Worm (Caenorhabditis elegans) whole organism, L2 larva: ENCODE measurements around the gene F52E10.2.

Experiments used
- C34F6.9 ChIP-seq: fragments of 150-350 bp; optimal IDR thresholded peaks from 2 replicates; lab custom pipeline; 2014; ENCODE audit warnings: missing biosample characterization, missing genetic modification characterization
- F13H6.1 ChIP-seq: sonication (generic microtip); optimal IDR thresholded peaks from 2 replicates; lab custom pipeline; 2016; ENCODE audit warnings: missing genetic modification characterization, missing compliant biosample characterization
- ZK546.5 ChIP-seq: sonication (generic microtip); optimal IDR thresholded peaks from 2 replicates; lab custom pipeline; 2017; ENCODE audit warnings: missing biosample characterization, missing genetic modification characterization
- alr-1 ChIP-seq: fragments of 150-350 bp; optimal IDR thresholded peaks from 2 replicates; lab custom pipeline; 2014; ENCODE audit warnings: missing biosample characterization, missing genetic modification characterization
- aly-2 ChIP-seq: fragments of 150-350 bp; optimal IDR thresholded peaks from 2 replicates; lab custom pipeline; 2014; ENCODE audit warnings: missing biosample characterization, missing genetic modification characterization
- ceh-16 ChIP-seq: fragments of 150-350 bp; optimal IDR thresholded peaks from 2 replicates; lab custom pipeline; 2014; ENCODE audit warnings: missing biosample characterization, missing genetic modification characterization
- crh-2 ChIP-seq: sonication (generic microtip); optimal IDR thresholded peaks from 2 replicates; lab custom pipeline; 2017; ENCODE audit warnings: missing biosample characterization, missing genetic modification characterization
- elt-1 ChIP-seq: fragments of 150-350 bp; optimal IDR thresholded peaks from 2 replicates; lab custom pipeline; 2014; ENCODE audit warnings: missing biosample characterization, missing genetic modification characterization
- elt-3 ChIP-seq: sonication (generic microtip); optimal IDR thresholded peaks from 2 replicates; lab custom pipeline; 2017; ENCODE audit warnings: missing biosample characterization, missing genetic modification characterization
- fos-1 ChIP-seq: fragments of 150-350 bp; optimal IDR thresholded peaks from 2 replicates; lab custom pipeline; 2014; ENCODE audit warnings: missing biosample characterization, missing genetic modification characterization
- gmeb-1 ChIP-seq: fragments of 150-350 bp; optimal IDR thresholded peaks from 2 replicates; lab custom pipeline; 2014; ENCODE audit warnings: missing biosample characterization, missing genetic modification characterization
- lin-11 ChIP-seq: fragments of 150-350 bp; sonication (generic microtip); optimal IDR thresholded peaks from 2 replicates; lab custom pipeline; 2014; ENCODE audit warnings: missing biosample characterization, missing genetic modification characterization, inconsistent platforms, mixed read lengths
- lin-13 ChIP-seq: fragments of 150-350 bp; optimal IDR thresholded peaks from 2 replicates; lab custom pipeline; 2014; ENCODE audit warnings: missing biosample characterization, missing genetic modification reagents, missing genetic modification characterization
- lin-39 ChIP-seq: fragments of 150-350 bp; optimal IDR thresholded peaks from 2 replicates; lab custom pipeline; 2014; ENCODE audit warnings: missing biosample characterization, missing genetic modification reagents, missing genetic modification characterization
- mab-5 ChIP-seq: fragments of 150-350 bp; optimal IDR thresholded peaks from 2 replicates; lab custom pipeline; 2014; ENCODE audit warnings: missing biosample characterization, missing genetic modification characterization
- mbf-1 ChIP-seq: sonication (generic microtip); optimal IDR thresholded peaks from 2 replicates; lab custom pipeline; 2017; ENCODE audit warnings: missing biosample characterization, missing genetic modification characterization
- nhr-10 ChIP-seq: sonication (generic microtip); optimal IDR thresholded peaks from 2 replicates; lab custom pipeline; 2017; ENCODE audit warnings: missing biosample characterization, missing genetic modification characterization
- nhr-11 ChIP-seq: fragments of 150-350 bp; optimal IDR thresholded peaks from 2 replicates; lab custom pipeline; 2014; ENCODE audit warnings: missing biosample characterization, missing genetic modification characterization
- nhr-129 ChIP-seq: fragments of 150-350 bp; optimal IDR thresholded peaks from 2 replicates; lab custom pipeline; 2014; ENCODE audit warnings: missing biosample characterization, missing genetic modification characterization
- nhr-21 ChIP-seq: fragments of 150-350 bp; optimal IDR thresholded peaks from 2 replicates; lab custom pipeline; 2014; ENCODE audit warnings: missing biosample characterization, missing genetic modification characterization
- nhr-23 ChIP-seq: fragments of 150-350 bp; optimal IDR thresholded peaks from 2 replicates; lab custom pipeline; 2014; ENCODE audit warnings: missing biosample characterization, missing genetic modification reagents, missing genetic modification characterization
- nhr-6 ChIP-seq: fragments of 150-350 bp; optimal IDR thresholded peaks from 2 replicates; lab custom pipeline; 2014; ENCODE audit warnings: missing biosample characterization, missing genetic modification characterization
- nhr-77 ChIP-seq: fragments of 150-350 bp; optimal IDR thresholded peaks from 2 replicates; lab custom pipeline; 2014; ENCODE audit warnings: missing biosample characterization, missing genetic modification characterization
- peb-1 ChIP-seq: fragments of 150-350 bp; optimal IDR thresholded peaks from 2 replicates; lab custom pipeline; 2014; ENCODE audit warnings: missing biosample characterization, missing genetic modification characterization
- skn-1 ChIP-seq: sonication (generic microtip); optimal IDR thresholded peaks from 2 replicates; lab custom pipeline; 2017; ENCODE audit warnings: missing biosample characterization, missing genetic modification characterization
- sma-3 ChIP-seq: sonication (generic microtip); optimal IDR thresholded peaks from 2 replicates; lab custom pipeline; 2016; ENCODE audit warnings: missing genetic modification reagents, missing genetic modification characterization, missing compliant biosample characterization
- sma-9 ChIP-seq, 2 experiments: fragments of 150-350 bp in 1 of 2; sonication (generic microtip) in 1 of 2; optimal IDR thresholded peaks; 2 replicates each; lab custom pipeline; 2014 to 2016; ENCODE audit warnings: missing genetic modification characterization in 2 of 2, mild to moderate bottlenecking in 1 of 2, missing biosample characterization in 1 of 2, missing compliant biosample characterization in 1 of 2, missing genetic modification reagents in 1 of 2, moderate library complexity in 1 of 2
- snpc-4 ChIP-seq: fragments of 150-350 bp; optimal IDR thresholded peaks from 2 replicates; lab custom pipeline; 2014; ENCODE audit warnings: missing biosample characterization, missing genetic modification characterization
- unc-55 ChIP-seq: fragments of 150-350 bp; sonication (generic microtip); optimal IDR thresholded peaks from 3 replicates; lab custom pipeline; 2014; ENCODE audit warnings: missing biosample characterization, missing genetic modification reagents, missing genetic modification characterization
- unc-62 ChIP-seq: fragments of 150-350 bp; optimal IDR thresholded peaks from 2 replicates; lab custom pipeline; 2014; ENCODE audit warnings: missing biosample characterization, missing genetic modification reagents, missing genetic modification characterization
- zag-1 ChIP-seq: fragments of 150-350 bp; optimal IDR thresholded peaks from 2 replicates; lab custom pipeline; 2014; ENCODE audit warnings: missing biosample characterization, missing genetic modification characterization
- ztf-11 ChIP-seq: sonication (generic microtip); optimal IDR thresholded peaks from 2 replicates; lab custom pipeline; 2017; ENCODE audit warnings: missing biosample characterization, missing genetic modification characterization
- ztf-4 ChIP-seq: fragments of 150-350 bp; optimal IDR thresholded peaks from 2 replicates; lab custom pipeline; 2014; ENCODE audit warnings: missing biosample characterization, missing genetic modification characterization

The F52E10.2 gene

ce11 chrX:16275255-16275813 lies 7.7 kb downstream of the F52E10.2 start, which contains the start of gene sdc-1 (continued):
- TF ChIP-seq F13H6.1 (peak; percentile 46), elt-3 (tag; lab: Kevin White, UChicago) (no peak), nhr-6 (tag; lab: Kevin White, UChicago) (no peak), ztf-4 (tag; lab: Kevin White, UChicago) (no peak), peb-1 (tag; lab: Kevin White, UChicago) (no peak), snpc-4 (tag; lab: Kevin White, UChicago) (no peak), aly-2 (no peak), alr-1 (tag; lab: Kevin White, UChicago) (no peak), ztf-11 (tag; lab: Kevin White, UChicago) (no peak), skn-1 (tag; lab: Kevin White, UChicago) (no peak), sma-3 (GFP tag; lab: Kevin White, UChicago) (no peak), elt-1 (tag; lab: Kevin White, UChicago) (no peak)

ce11 chrX:16271147-16271546 lies 11.9 kb downstream of the F52E10.2 start:
- no peak for TF ChIP-seq ZK546.5 (tag; lab: Kevin White, UChicago)
- no peak for TF ChIP-seq skn-1 (tag; lab: Kevin White, UChicago)
- peak; percentile 4 for TF ChIP-seq nhr-11 (tag; lab: Kevin White, UChicago)
- peak; percentile 43 for TF ChIP-seq sma-3 (GFP tag; lab: Kevin White, UChicago)
- TF ChIP-seq C34F6.9 (tag; lab: Kevin White, UChicago): peak; percentile 3
- TF ChIP-seq nhr-21 (tag; lab: Kevin White, UChicago): peak; percentile 4
- TF ChIP-seq peb-1 (tag; lab: Kevin White, UChicago): no peak
- TF ChIP-seq nhr-10: no peak
- peak; percentile 41 for TF ChIP-seq crh-2 (tag; lab: Kevin White, UChicago)
- TF ChIP-seq sma-9 (GFP tag; optimal IDR thresholded peaks at IDR 0.05; lab: Kevin White, UChicago): peak; percentile 61
- no peak for TF ChIP-seq sma-9 (tag; optimal IDR thresholded peaks at IDR 0.05; lab: Kevin White, UChicago)
- peak; percentile 28 for TF ChIP-seq lin-13
- peak; percentile 18 for TF ChIP-seq fos-1 (tag; lab: Kevin White, UChicago)
- TF ChIP-seq ztf-11 (tag; lab: Kevin White, UChicago): no peak
- TF ChIP-seq nhr-23 (tag; lab: Kevin White, UChicago): no peak
- TF ChIP-seq lin-39 (tag; lab: Kevin White, UChicago): no peak
- peak; percentile 49 for TF ChIP-seq unc-55 (GFP tag; lab: Kevin White, UChicago)
- peak; percentile 23 for TF ChIP-seq nhr-129 (tag; lab: Kevin White, UChicago)
- TF ChIP-seq mab-5 (tag; lab: Kevin White, UChicago): no peak
- peak; percentile 30 for TF ChIP-seq gmeb-1 (tag; lab: Kevin White, UChicago)
- TF ChIP-seq aly-2: no peak
- no peak for TF ChIP-seq elt-1 (tag; lab: Kevin White, UChicago)
- TF ChIP-seq mbf-1 (tag; lab: Kevin White, UChicago): no peak
- TF ChIP-seq ceh-16 (tag; lab: Kevin White, UChicago): no peak
- TF ChIP-seq F13H6.1: peak; percentile 17

ce11 chrX:16269969-16270368 lies 13.0 kb downstream of the F52E10.2 start, which contains the start of gene ifa-3:
ifa-3 (minus strand) TSS chrX:16270069.
- TF ChIP-seq alr-1 (tag; lab: Kevin White, UChicago) (no peak), nhr-77 (tag; lab: Kevin White, UChicago) (no peak), lin-39 (tag; lab: Kevin White, UChicago) (no peak), ztf-11 (tag; lab: Kevin White, UChicago) (no peak), sma-9 (GFP tag; optimal IDR thresholded peaks at IDR 0.05; lab: Kevin White, UChicago) (no peak), sma-9 (tag; optimal IDR thresholded peaks at IDR 0.05; lab: Kevin White, UChicago) (no peak), unc-62 (GFP tag; lab: Kevin White, UChicago) (no peak), lin-11 (no peak), C34F6.9 (tag; lab: Kevin White, UChicago) (no peak), nhr-10 (no peak)

- TF ChIP-seq ceh-16 (tag; lab: Kevin White, UChicago) (no peak), fos-1 (tag; lab: Kevin White, UChicago) (peak; percentile 17), lin-13 (no peak), lin-39 (tag; lab: Kevin White, UChicago) (no peak), skn-1 (tag; lab: Kevin White, UChicago) (no peak), zag-1 (tag; lab: Kevin White, UChicago) (no peak), nhr-21 (tag; lab: Kevin White, UChicago) (no peak), ZK546.5 (tag; lab: Kevin White, UChicago) (no peak), sma-3 (GFP tag; lab: Kevin White, UChicago) (peak; percentile 83)
Observed at ce11 chrX:16265636-16266384, 17.2 kb downstream of the F52E10.2 start, which contains the start of gene mua-6. mua-6 (minus strand) TSS chrX:16265686.
